Worm (Caenorhabditis elegans) whole organism, late embryonic: Measurements from ENCODE around the gene wht-7.
A peak's percentile ranks its signal among the peaks of the same experiment; 100 is the strongest.

Experiments
- C08G9.2 ChIP-seq: sonication (generic microtip); optimal IDR thresholded peaks from 2 replicates; lab custom pipeline; 2016; ENCODE audit warnings: mild to moderate bottlenecking, missing genetic modification characterization, moderate library complexity, missing compliant biosample characterization
- C38D4.7 ChIP-seq: fragments of 200-800 bp; sonication (Bioruptor generic); optimal IDR thresholded peaks from 2 replicates; lab custom pipeline; 2018; ENCODE audit warnings: mild to moderate bottlenecking, missing genetic modification characterization, moderate library complexity, missing compliant biosample characterization
- K02D7.2 ChIP-seq: sonication (generic microtip); optimal IDR thresholded peaks from 2 replicates; lab custom pipeline; 2017; ENCODE audit warnings: mild to moderate bottlenecking, missing genetic modification characterization, missing compliant biosample characterization
- K09A11.1 ChIP-seq: sonication (generic microtip); optimal IDR thresholded peaks from 2 replicates; lab custom pipeline; 2017; ENCODE audit warnings: antibody characterized with exemption, mild to moderate bottlenecking, missing genetic modification characterization, missing compliant biosample characterization; ENCODE audit not compliant: insufficient read depth
- Y22D7AL.16 ChIP-seq: sonication (generic microtip); optimal IDR thresholded peaks from 2 replicates; lab custom pipeline; 2016; ENCODE audit warnings: missing genetic modification characterization, missing compliant biosample characterization
- ahr-1 ChIP-seq: sonication (generic microtip); optimal IDR thresholded peaks from 2 replicates; lab custom pipeline; 2016; ENCODE audit warnings: missing genetic modification characterization, missing compliant biosample characterization
- ama-1 ChIP-seq: fragments of 150-350 bp; optimal IDR thresholded peaks from 2 replicates; lab custom pipeline; 2014
- ceh-14 ChIP-seq: sonication (generic microtip); optimal IDR thresholded peaks from 2 replicates; lab custom pipeline; 2016; ENCODE audit warnings: missing genotype, missing genetic modification characterization, missing compliant biosample characterization
- ceh-18 ChIP-seq: sonication (generic microtip); optimal IDR thresholded peaks from 2 replicates; lab custom pipeline; 2016; ENCODE audit warnings: missing genetic modification characterization, missing compliant biosample characterization
- ceh-2 ChIP-seq: sonication (generic microtip); optimal IDR thresholded peaks from 2 replicates; lab custom pipeline; 2016; ENCODE audit warnings: missing genotype, missing genetic modification characterization, missing compliant biosample characterization
- ceh-22 ChIP-seq: sonication (generic microtip); optimal IDR thresholded peaks from 2 replicates; lab custom pipeline; 2017; ENCODE audit warnings: missing biosample characterization, missing genetic modification characterization
- ceh-24 ChIP-seq: sonication (generic microtip); optimal IDR thresholded peaks from 2 replicates; lab custom pipeline; 2016; ENCODE audit warnings: mild to moderate bottlenecking, missing genetic modification characterization, missing compliant biosample characterization
- ceh-30 ChIP-seq: fragments of 150-350 bp; optimal IDR thresholded peaks from 2 replicates; lab custom pipeline; 2014; ENCODE audit warnings: missing biosample characterization, missing genetic modification characterization
- ceh-31 ChIP-seq: sonication (generic microtip); optimal IDR thresholded peaks from 2 replicates; lab custom pipeline; 2016; ENCODE audit warnings: missing genetic modification characterization, missing compliant biosample characterization
- ceh-45 ChIP-seq: fragments of 200-800 bp; sonication (Bioruptor generic); IDR thresholded peaks from 2 replicates; pipeline ENCODE4 v1.3.6; 2022; ENCODE audit warnings: missing genetic modification reagents, missing genetic modification characterization, missing compliant biosample characterization
- ceh-48 ChIP-seq: sonication (generic microtip); optimal IDR thresholded peaks from 2 replicates; lab custom pipeline; 2016; ENCODE audit warnings: missing genetic modification characterization, inconsistent platforms, missing compliant biosample characterization
- ceh-6 ChIP-seq: fragments of 200-800 bp; sonication (Bioruptor generic); optimal IDR thresholded peaks from 2 replicates; lab custom pipeline; 2018; ENCODE audit warnings: mild to moderate bottlenecking, missing genetic modification characterization, missing compliant biosample characterization
- che-1 ChIP-seq: sonication (generic microtip); optimal IDR thresholded peaks from 2 replicates; lab custom pipeline; 2016; ENCODE audit warnings: mild to moderate bottlenecking, missing genetic modification characterization, missing compliant biosample characterization
- dmd-4 ChIP-seq: sonication (generic microtip); optimal IDR thresholded peaks from 2 replicates; lab custom pipeline; 2016; ENCODE audit warnings: borderline replicate concordance, missing genetic modification characterization, missing compliant biosample characterization
- elt-2 ChIP-seq: sonication (generic microtip); optimal IDR thresholded peaks from 2 replicates; lab custom pipeline; 2016; ENCODE audit warnings: missing genetic modification reagents, missing genetic modification characterization, missing compliant biosample characterization
- hlh-13 ChIP-seq: fragments of 200-800 bp; sonication (Bioruptor generic); optimal IDR thresholded peaks from 2 replicates; lab custom pipeline; 2018; ENCODE audit warnings: mild to moderate bottlenecking, missing genetic modification characterization, missing compliant biosample characterization
- hlh-15 ChIP-seq: sonication (generic microtip); optimal IDR thresholded peaks from 2 replicates; lab custom pipeline; 2016; ENCODE audit warnings: missing genetic modification characterization, missing compliant biosample characterization
- hlh-6 ChIP-seq: sonication (generic microtip); optimal IDR thresholded peaks from 2 replicates; lab custom pipeline; 2016; ENCODE audit warnings: missing genotype, missing genetic modification characterization, missing compliant biosample characterization
- lin-11 ChIP-seq: fragments of 200-800 bp; sonication (Bioruptor generic); optimal IDR thresholded peaks from 2 replicates; lab custom pipeline; 2018; ENCODE audit warnings: mild to moderate bottlenecking, missing genetic modification characterization, missing compliant biosample characterization
- mec-3 ChIP-seq: sonication (generic microtip); optimal IDR thresholded peaks from 2 replicates; lab custom pipeline; 2016; ENCODE audit warnings: borderline replicate concordance, missing genetic modification characterization, missing compliant biosample characterization
- nfya-1 ChIP-seq: sonication (generic microtip); optimal IDR thresholded peaks from 2 replicates; lab custom pipeline; 2017; ENCODE audit warnings: missing genetic modification characterization, mild to moderate bottlenecking, missing compliant biosample characterization, antibody characterized with exemption, moderate library complexity
- nhr-232 ChIP-seq: sonication (generic microtip); optimal IDR thresholded peaks from 2 replicates; lab custom pipeline; 2016; ENCODE audit warnings: missing genetic modification characterization, missing compliant biosample characterization
- npax-4 ChIP-seq: sonication (generic microtip); optimal IDR thresholded peaks from 2 replicates; lab custom pipeline; 2016; ENCODE audit warnings: missing genetic modification characterization, missing compliant biosample characterization
- odd-2 ChIP-seq: sonication (generic microtip); optimal IDR thresholded peaks from 2 replicates; lab custom pipeline; 2017; ENCODE audit warnings: antibody characterized with exemption, mild to moderate bottlenecking, missing genetic modification characterization, missing compliant biosample characterization
- pax-1 ChIP-seq: fragments of 150-350 bp; optimal IDR thresholded peaks from 2 replicates; lab custom pipeline; 2014; ENCODE audit warnings: missing biosample characterization, missing genetic modification characterization
- pha-2 ChIP-seq: sonication (generic microtip); optimal IDR thresholded peaks from 2 replicates; lab custom pipeline; 2017; ENCODE audit warnings: mild to moderate bottlenecking, missing genetic modification characterization, missing compliant biosample characterization
- pha-4 ChIP-seq: fragments of 150-350 bp; optimal IDR thresholded peaks from 2 replicates; lab custom pipeline; 2018; ENCODE audit warnings: missing biosample characterization, missing genetic modification reagents, missing genetic modification characterization
- pros-1 ChIP-seq: fragments of 150-350 bp; optimal IDR thresholded peaks from 2 replicates; lab custom pipeline; 2014; ENCODE audit warnings: missing biosample characterization, missing genetic modification reagents, missing genetic modification characterization
- ref-2 ChIP-seq: sonication (generic microtip); optimal IDR thresholded peaks from 2 replicates; lab custom pipeline; 2016; ENCODE audit warnings: missing genetic modification characterization, missing compliant biosample characterization
- rnt-1 ChIP-seq: sonication (generic microtip); optimal IDR thresholded peaks from 2 replicates; lab custom pipeline; 2016; ENCODE audit warnings: missing genetic modification characterization, missing compliant biosample characterization
- sdc-2 ChIP-seq: sonication (generic microtip); optimal IDR thresholded peaks from 2 replicates; lab custom pipeline; 2016; ENCODE audit warnings: missing genotype, missing genetic modification characterization, missing compliant biosample characterization
- sox-2 ChIP-seq: fragments of 200-800 bp; sonication (Bioruptor generic); IDR thresholded peaks from 2 replicates; pipeline ENCODE4 v1.3.6; 2022; ENCODE audit warnings: missing genetic modification reagents, missing genetic modification characterization, missing compliant biosample characterization
- syd-9 ChIP-seq: sonication (generic microtip); optimal IDR thresholded peaks from 2 replicates; lab custom pipeline; 2016; ENCODE audit warnings: mild to moderate bottlenecking, missing genetic modification characterization, moderate library complexity, missing compliant biosample characterization
- unc-3 ChIP-seq, 2 experiments: fragments of 200-800 bp in 1 of 2; sonication (Bioruptor generic) in 1 of 2; sonication (generic microtip) in 1 of 2; conservative IDR thresholded peaks in 1 of 2; optimal IDR thresholded peaks in 1 of 2; 2 replicates each; pipeline versions ENCODE4 v1.3.6 to Lab custom; 2016 to 2022; ENCODE audit warnings: missing compliant biosample characterization in 2 of 2, missing genetic modification characterization in 2 of 2, missing genetic modification reagents in 1 of 2
- unc-86 ChIP-seq: sonication (generic microtip); optimal IDR thresholded peaks from 2 replicates; lab custom pipeline; 2016; ENCODE audit warnings: missing genetic modification characterization, missing compliant biosample characterization
- ztf-16 ChIP-seq: sonication (generic microtip); optimal IDR thresholded peaks from 2 replicates; lab custom pipeline; 2017; ENCODE audit warnings: missing genetic modification characterization, missing compliant biosample characterization

wht-7 gene

DNA sequence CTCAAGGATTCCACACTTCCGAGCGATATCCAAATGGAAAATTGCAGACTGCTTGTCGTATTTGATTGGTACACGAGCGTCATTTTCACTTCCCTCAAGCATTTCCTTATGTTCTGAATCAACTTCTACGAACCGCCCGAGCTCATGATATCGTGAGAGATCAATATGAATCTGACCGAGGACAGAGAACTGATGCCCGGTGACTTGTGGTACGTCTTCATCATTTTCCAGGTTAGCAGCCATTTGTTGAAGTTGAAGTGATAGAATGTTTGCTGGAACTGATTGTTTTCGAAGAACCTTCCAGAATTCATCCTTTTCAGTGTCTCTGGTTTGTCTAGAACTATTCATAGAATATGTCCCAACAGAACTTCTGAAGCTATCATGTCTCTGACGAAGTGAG lies 17.2 kb upstream of the wht-7 start:
- TF ChIP-seq ztf-16 (tag; lab: Kevin White, UChicago) (no peak), che-1 (tag; lab: Kevin White, UChicago) (no peak), Y22D7AL.16 (tag; lab: Kevin White, UChicago) (no peak), C08G9.2 (tag; lab: Kevin White, UChicago) (no peak), npax-4 (tag; lab: Kevin White, UChicago) (no peak), K02D7.2 (tag; lab: Kevin White, UChicago) (no peak), syd-9 (no peak), pax-1 (tag; lab: Kevin White, UChicago) (no peak), pha-4 (no peak), ceh-48 (tag; lab: Kevin White, UChicago) (no peak), lin-11 (no peak), C38D4.7 (GFP tag; lab: Kevin White, UChicago) (no peak), K09A11.1 (tag; lab: Kevin White, UChicago) (no peak)

ce11 chrIII:6165240-6165639 lies 15.8 kb upstream of the wht-7 start:
- no peak for TF ChIP-seq sox-2 (GFP tag; lab: Robert Waterston, UW)
- TF ChIP-seq unc-3 (GFP tag; conservative IDR thresholded peaks at IDR 0.05; lab: Robert Waterston, UW), result no peak
- no peak for TF ChIP-seq unc-3 (tag; optimal IDR thresholded peaks at IDR 0.05; lab: Kevin White, UChicago)
- no peak for TF ChIP-seq hlh-13
- no peak for TF ChIP-seq ceh-22 (tag; lab: Kevin White, UChicago)
- no peak for TF ChIP-seq rnt-1
- TF ChIP-seq unc-86, result no peak
- no peak for TF ChIP-seq odd-2 (tag; lab: Kevin White, UChicago)
- no peak for TF ChIP-seq pros-1 (tag; lab: Kevin White, UChicago)

DNA sequence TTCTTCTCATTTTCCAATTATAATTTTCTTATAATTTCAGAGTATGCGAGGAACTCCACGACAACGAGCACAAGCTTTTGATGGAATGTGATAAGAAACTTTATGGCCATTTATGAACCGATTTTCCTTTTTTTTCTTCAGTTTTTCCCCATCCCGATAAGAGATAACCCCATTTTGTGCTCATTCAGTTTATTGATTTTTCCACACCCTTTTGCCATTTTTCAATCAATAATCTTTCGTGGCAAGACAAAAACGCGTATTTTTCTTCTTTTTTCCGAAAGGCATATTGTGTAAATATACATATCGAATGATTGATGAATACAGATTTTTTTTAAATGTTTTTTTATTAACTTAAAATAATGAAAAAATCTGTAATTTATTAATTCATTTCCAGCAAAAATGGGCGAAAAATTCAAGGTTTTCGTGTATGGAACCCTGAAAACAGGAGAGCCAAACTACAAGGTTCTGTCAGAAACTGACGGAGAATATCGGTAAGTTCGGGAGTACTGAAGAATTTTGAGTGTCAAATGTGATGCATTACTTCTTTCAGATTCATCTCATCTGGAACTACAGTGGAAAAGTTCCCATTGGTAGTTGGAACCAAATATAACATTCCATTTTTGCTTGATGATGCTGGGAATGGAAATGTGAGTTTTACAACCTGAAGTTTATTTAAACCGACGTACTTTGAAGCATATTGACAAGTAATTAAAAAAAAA lies 15.0 kb upstream of the wht-7 start, which contains the start of gene F42A10.9:
Gene F42A10.9, plus strand, starts transcription at position 321 of the 719 bp plus-strand sequence.
- TF ChIP-seq sox-2 (GFP tag; lab: Robert Waterston, UW), result no peak
- TF ChIP-seq hlh-6, result no peak
- TF ChIP-seq ceh-18 (tag; lab: Kevin White, UChicago), result no peak
- TF ChIP-seq elt-2 (tag; lab: Kevin White, UChicago), result peak; percentile 18
- no peak for TF ChIP-seq che-1 (tag; lab: Kevin White, UChicago)
- TF ChIP-seq, all 69 proteins: peak for 1

- no peak for TF ChIP-seq K02D7.2 (tag; lab: Kevin White, UChicago)
- no peak for TF ChIP-seq syd-9
- TF ChIP-seq, all 69 proteins: peak for 0
Measured at ce11 chrIII:6163381-6163780, 14.0 kb upstream of the wht-7 start.

- TF ChIP-seq ahr-1, result peak; percentile 31
- no peak for TF ChIP-seq ceh-30 (tag; lab: Kevin White, UChicago)
- no peak for TF ChIP-seq ama-1
- peak; percentile 57 for TF ChIP-seq nhr-232 (tag; lab: Kevin White, UChicago)
- TF ChIP-seq unc-3 (GFP tag; conservative IDR thresholded peaks at IDR 0.05; lab: Robert Waterston, UW), result peak; percentile 84
- peak; percentile 83 for TF ChIP-seq unc-3 (tag; optimal IDR thresholded peaks at IDR 0.05; lab: Kevin White, UChicago)
- peak; percentile 85 for TF ChIP-seq pha-2 (tag; lab: Kevin White, UChicago)
- TF ChIP-seq elt-2 (tag; lab: Kevin White, UChicago), result peak; percentile 83
- peak; percentile 25 for TF ChIP-seq ceh-14 (tag; lab: Kevin White, UChicago)
- peak; percentile 25 for TF ChIP-seq ceh-2 (tag; lab: Kevin White, UChicago)
- TF ChIP-seq mec-3 (tag; lab: Kevin White, UChicago), result no peak
- peak; percentile 32 for TF ChIP-seq ceh-24 (tag; lab: Kevin White, UChicago)
- peak; percentile 19 for TF ChIP-seq sdc-2 (tag; lab: Kevin White, UChicago)
- TF ChIP-seq odd-2 (tag; lab: Kevin White, UChicago), result peak; percentile 35
- peak; percentile 21 for TF ChIP-seq dmd-4 (tag; lab: Kevin White, UChicago)
- peak; percentile 77 for TF ChIP-seq ceh-45
- peak; percentile 64 for TF ChIP-seq ref-2
- peak; percentile 41 for TF ChIP-seq ceh-31 (tag; lab: Kevin White, UChicago)
- peak; percentile 63 for TF ChIP-seq nfya-1 (tag; lab: Kevin White, UChicago)
- TF ChIP-seq npax-4 (tag; lab: Kevin White, UChicago), result peak; percentile 69
- peak; percentile 63 for TF ChIP-seq hlh-15 (tag; lab: Kevin White, UChicago)
- no peak for TF ChIP-seq ceh-18 (tag; lab: Kevin White, UChicago)
- peak; percentile 86 for TF ChIP-seq ceh-6 (GFP tag; lab: Kevin White, UChicago)
Measured at ce11 chrIII:6158642-6159475, 9.5 kb upstream of the wht-7 start, which contains the start of gene nfm-1. Gene nfm-1, plus strand, starts transcription at chrIII:6159453.
